Worm (Caenorhabditis elegans) whole organism, mixed stage, embryonic: Measurements from ENCODE around the gene eng-1.

Experiments
- M03D4.4 ChIP-seq: sonication (generic microtip); optimal IDR thresholded peaks from 2 replicates; lab custom pipeline; 2017; ENCODE audit warnings: mild to moderate bottlenecking, missing genetic modification characterization, missing compliant biosample characterization
- bed-3 ChIP-seq: fragments of 200-800 bp; sonication (Bioruptor generic); optimal IDR thresholded peaks from 3 replicates; lab custom pipeline; 2018; ENCODE audit warnings: mild to moderate bottlenecking, missing genetic modification characterization, moderate library complexity, missing compliant biosample characterization
- blmp-1 ChIP-seq: fragments of 150-350 bp; optimal IDR thresholded peaks from 2 replicates; lab custom pipeline; 2014; ENCODE audit warnings: missing biosample characterization, missing genetic modification characterization
- ceh-39 ChIP-seq: fragments of 150-350 bp; optimal IDR thresholded peaks from 2 replicates; lab custom pipeline; 2014; ENCODE audit warnings: missing biosample characterization, missing genetic modification characterization
- ceh-43 ChIP-seq: fragments of 200-800 bp; sonication (Bioruptor generic); optimal IDR thresholded peaks from 2 replicates; lab custom pipeline; 2018; ENCODE audit warnings: mild to moderate bottlenecking, missing genetic modification characterization, moderate library complexity, missing compliant biosample characterization
- ceh-83 ChIP-seq: fragments of 200-800 bp; sonication (Bioruptor generic); optimal IDR thresholded peaks from 2 replicates; lab custom pipeline; 2018; ENCODE audit warnings: mild to moderate bottlenecking, missing genetic modification characterization, missing compliant biosample characterization
- ces-1 ChIP-seq: fragments of 150-350 bp; optimal IDR thresholded peaks from 2 replicates; lab custom pipeline; 2014; ENCODE audit warnings: missing biosample characterization, missing genetic modification reagents, missing genetic modification characterization
- cnd-1 ChIP-seq: fragments of 200-800 bp; sonication (Bioruptor generic); optimal IDR thresholded peaks from 2 replicates; lab custom pipeline; 2018; ENCODE audit warnings: mild to moderate bottlenecking, missing genetic modification characterization, missing compliant biosample characterization
- drap-1 ChIP-seq: fragments of 200-800 bp; sonication (Bioruptor generic); optimal IDR thresholded peaks from 3 replicates; lab custom pipeline; 2018; ENCODE audit warnings: mild to moderate bottlenecking, missing genetic modification characterization, missing compliant biosample characterization
- elt-1 ChIP-seq: sonication (generic microtip); optimal IDR thresholded peaks from 2 replicates; lab custom pipeline; 2017; ENCODE audit warnings: missing genetic modification characterization, mild to moderate bottlenecking, missing compliant biosample characterization, antibody characterized with exemption, moderate library complexity, borderline replicate concordance; ENCODE audit not compliant: insufficient read depth
- elt-3 ChIP-seq: fragments of 150-350 bp; optimal IDR thresholded peaks from 2 replicates; lab custom pipeline; 2014; ENCODE audit warnings: missing biosample characterization, missing genetic modification characterization
- ham-2 ChIP-seq: fragments of 200-800 bp; sonication (Bioruptor generic); optimal IDR thresholded peaks from 2 replicates; lab custom pipeline; 2018; ENCODE audit warnings: mild to moderate bottlenecking, missing genetic modification characterization, missing compliant biosample characterization
- hlh-1 ChIP-seq: fragments of 150-350 bp; optimal IDR thresholded peaks from 2 replicates; lab custom pipeline; 2014; ENCODE audit warnings: missing biosample characterization, missing genetic modification reagents, missing genetic modification characterization
- lin-13 ChIP-seq: fragments of 150-350 bp; optimal IDR thresholded peaks from 2 replicates; lab custom pipeline; 2014; ENCODE audit warnings: missing biosample characterization, missing genetic modification characterization
- lin-32 ChIP-seq: fragments of 200-800 bp; sonication (Bioruptor generic); optimal IDR thresholded peaks from 2 replicates; lab custom pipeline; 2018; ENCODE audit warnings: mild to moderate bottlenecking, missing genetic modification characterization, missing compliant biosample characterization
- lsy-2 ChIP-seq: fragments of 150-350 bp; optimal IDR thresholded peaks from 2 replicates; lab custom pipeline; 2014; ENCODE audit warnings: missing biosample characterization, missing genetic modification characterization
- mab-5 ChIP-seq: fragments of 150-350 bp; optimal IDR thresholded peaks from 2 replicates; lab custom pipeline; 2014; ENCODE audit warnings: missing biosample characterization, missing genetic modification characterization
- mls-2 ChIP-seq: sonication (generic microtip); optimal IDR thresholded peaks from 2 replicates; lab custom pipeline; 2016; ENCODE audit warnings: mild to moderate bottlenecking, missing genetic modification characterization, moderate library complexity, missing compliant biosample characterization
- nhr-12 ChIP-seq: fragments of 150-350 bp; optimal IDR thresholded peaks from 2 replicates; lab custom pipeline; 2014; ENCODE audit warnings: missing biosample characterization, missing genetic modification characterization
- nhr-2 ChIP-seq: fragments of 150-350 bp; optimal IDR thresholded peaks from 2 replicates; lab custom pipeline; 2014; ENCODE audit warnings: missing biosample characterization, missing genetic modification characterization
- nhr-237 ChIP-seq: fragments of 150-350 bp; optimal IDR thresholded peaks from 2 replicates; lab custom pipeline; 2014; ENCODE audit warnings: missing biosample characterization, missing genetic modification characterization
- nhr-28 ChIP-seq: fragments of 150-350 bp; optimal IDR thresholded peaks from 2 replicates; lab custom pipeline; 2014; ENCODE audit warnings: missing biosample characterization, missing genetic modification characterization
- nhr-76 ChIP-seq: sonication (generic microtip); optimal IDR thresholded peaks from 2 replicates; lab custom pipeline; 2017; ENCODE audit warnings: missing biosample characterization, missing genetic modification characterization
- pha-4 ChIP-seq: fragments of 150-350 bp; optimal IDR thresholded peaks from 2 replicates; lab custom pipeline; 2018; ENCODE audit warnings: missing biosample characterization, missing genetic modification reagents, missing genetic modification characterization
- sem-2 ChIP-seq: fragments of 200-800 bp; sonication (Bioruptor generic); optimal IDR thresholded peaks from 2 replicates; lab custom pipeline; 2018; ENCODE audit warnings: mild to moderate bottlenecking, missing genetic modification characterization, missing compliant biosample characterization
- snpc-4 ChIP-seq: fragments of 150-350 bp; optimal IDR thresholded peaks from 2 replicates; lab custom pipeline; 2014; ENCODE audit warnings: missing biosample characterization, missing genetic modification characterization
- tbx-8 ChIP-seq: fragments of 200-800 bp; sonication (Bioruptor generic); optimal IDR thresholded peaks from 2 replicates; lab custom pipeline; 2018; ENCODE audit warnings: mild to moderate bottlenecking, missing genetic modification characterization, moderate library complexity, missing compliant biosample characterization
- unc-120 ChIP-seq: sonication (generic microtip); optimal IDR thresholded peaks from 2 replicates; lab custom pipeline; 2017; ENCODE audit warnings: missing genetic modification characterization, missing compliant biosample characterization; ENCODE audit not compliant: poor library complexity, severe bottlenecking
- unc-39 ChIP-seq: fragments of 150-350 bp; optimal IDR thresholded peaks from 2 replicates; lab custom pipeline; 2014; ENCODE audit warnings: missing biosample characterization, missing genetic modification characterization
- unc-62 ChIP-seq: fragments of 150-350 bp; optimal IDR thresholded peaks from 2 replicates; lab custom pipeline; 2014; ENCODE audit warnings: missing biosample characterization, missing genetic modification reagents, missing genetic modification characterization
- zip-8 ChIP-seq: fragments of 150-350 bp; optimal IDR thresholded peaks from 2 replicates; lab custom pipeline; 2014; ENCODE audit warnings: missing biosample characterization, missing genetic modification characterization
- ztf-11 ChIP-seq: fragments of 150-350 bp; optimal IDR thresholded peaks from 2 replicates; lab custom pipeline; 2014; ENCODE audit warnings: missing biosample characterization, missing genetic modification characterization

The eng-1 gene

DNA sequence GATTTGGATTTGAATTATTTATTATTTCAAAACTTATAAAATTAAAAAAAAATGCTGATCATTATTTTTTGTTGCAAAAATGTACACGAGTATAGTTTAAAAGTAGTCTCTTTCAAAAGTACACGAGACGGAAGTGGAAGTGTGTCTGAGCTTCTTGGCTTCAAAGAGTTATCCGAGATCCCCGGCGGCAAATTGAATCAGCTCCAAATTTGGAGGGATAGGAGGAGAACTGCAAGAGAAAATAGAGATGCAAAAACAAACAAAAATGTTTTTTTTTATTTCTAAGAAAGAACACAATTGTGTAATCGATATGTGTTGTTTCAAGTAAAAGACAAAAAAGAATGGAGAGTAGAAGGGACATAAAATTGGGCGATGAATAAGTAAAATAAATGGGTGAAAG is 34.3 kb upstream of the eng-1 start:
- TF ChIP-seq zip-8 (tag; lab: Kevin White, UChicago) (no peak), nhr-76 (tag; lab: Kevin White, UChicago) (no peak), sem-2 (GFP tag; lab: Kevin White, UChicago) (no peak), unc-120 (tag; lab: Kevin White, UChicago) (no peak), ces-1 (peak; percentile 82)

DNA sequence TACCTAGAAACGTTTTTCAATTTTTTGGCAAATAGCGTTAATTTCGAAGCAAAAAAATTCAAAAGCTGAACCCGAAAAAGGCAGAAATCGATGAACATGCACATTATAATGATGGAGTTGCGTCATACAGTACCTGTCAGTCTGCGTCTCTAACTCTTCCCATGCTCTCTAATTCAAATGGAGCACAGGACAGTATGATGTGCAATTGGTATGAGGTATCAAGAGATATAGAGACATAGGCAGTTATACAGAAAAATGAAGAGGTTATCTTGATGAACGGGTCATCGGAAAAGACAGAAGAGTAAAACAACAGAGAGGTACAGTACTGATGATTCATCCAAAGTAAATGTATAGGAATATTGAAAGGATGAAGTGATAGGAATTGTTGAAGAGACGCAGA is 32.4 kb upstream of the eng-1 start:
- TF ChIP-seq nhr-2 (peak; percentile 85), sem-2 (GFP tag; lab: Kevin White, UChicago) (no peak), M03D4.4 (no peak), pha-4 (tag; lab: Kevin White, UChicago) (no peak), unc-120 (tag; lab: Kevin White, UChicago) (no peak), lin-32 (GFP tag; lab: Kevin White, UChicago) (no peak), ham-2 (GFP tag; lab: Kevin White, UChicago) (no peak), mls-2 (no peak), lsy-2 (tag; lab: Kevin White, UChicago) (no peak), lin-13 (tag; lab: Kevin White, UChicago) (no peak), cnd-1 (tag; lab: Kevin White, UChicago) (no peak), nhr-237 (no peak), ztf-11 (no peak), ceh-43 (GFP tag; lab: Kevin White, UChicago) (no peak), blmp-1 (tag; lab: Kevin White, UChicago) (no peak), nhr-28 (tag; lab: Kevin White, UChicago) (no peak), nhr-76 (tag; lab: Kevin White, UChicago) (no peak), elt-3 (tag; lab: Kevin White, UChicago) (no peak), ceh-39 (peak; percentile 96), unc-62 (no peak), mab-5 (tag; lab: Kevin White, UChicago) (no peak), zip-8 (tag; lab: Kevin White, UChicago) (peak; percentile 92)

DNA sequence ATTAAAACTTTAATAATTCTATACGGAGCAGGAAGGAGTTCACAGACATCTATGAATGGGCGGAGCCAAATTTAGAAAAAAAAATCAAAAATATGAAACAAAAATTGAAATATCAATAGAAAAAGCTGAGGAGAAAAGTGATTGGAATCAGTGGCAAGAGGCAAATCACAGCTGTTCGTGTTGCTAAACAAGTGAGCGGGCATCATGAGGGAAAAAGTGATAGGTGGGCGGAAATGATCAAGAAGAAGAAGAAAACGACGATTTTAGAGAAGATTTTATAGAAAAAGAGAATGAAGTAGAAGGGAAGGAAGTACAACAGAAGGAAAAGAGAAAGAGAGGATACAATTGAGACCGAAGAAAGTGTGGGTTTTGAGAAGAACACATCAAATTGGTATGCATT is 30.3 kb upstream of the eng-1 start:
- TF ChIP-seq nhr-2 (no peak), nhr-28 (tag; lab: Kevin White, UChicago) (no peak), bed-3 (no peak), ces-1 (no peak), hlh-1 (tag; lab: Kevin White, UChicago) (peak; percentile 59), pha-4 (tag; lab: Kevin White, UChicago) (no peak), elt-1 (tag; lab: Kevin White, UChicago) (no peak), unc-39 (tag; lab: Kevin White, UChicago) (no peak), drap-1 (GFP tag; lab: Kevin White, UChicago) (no peak), unc-62 (no peak), unc-120 (tag; lab: Kevin White, UChicago) (peak; percentile 67)

ce11 chrIII:5897468-5897867 is 29.2 kb upstream of the eng-1 start:
- TF ChIP-seq tbx-8 (GFP tag; lab: Kevin White, UChicago) (no peak), snpc-4 (no peak), ces-1 (peak; percentile 27), sem-2 (GFP tag; lab: Kevin White, UChicago) (no peak), pha-4 (tag; lab: Kevin White, UChicago) (no peak), hlh-1 (tag; lab: Kevin White, UChicago) (no peak)

DNA sequence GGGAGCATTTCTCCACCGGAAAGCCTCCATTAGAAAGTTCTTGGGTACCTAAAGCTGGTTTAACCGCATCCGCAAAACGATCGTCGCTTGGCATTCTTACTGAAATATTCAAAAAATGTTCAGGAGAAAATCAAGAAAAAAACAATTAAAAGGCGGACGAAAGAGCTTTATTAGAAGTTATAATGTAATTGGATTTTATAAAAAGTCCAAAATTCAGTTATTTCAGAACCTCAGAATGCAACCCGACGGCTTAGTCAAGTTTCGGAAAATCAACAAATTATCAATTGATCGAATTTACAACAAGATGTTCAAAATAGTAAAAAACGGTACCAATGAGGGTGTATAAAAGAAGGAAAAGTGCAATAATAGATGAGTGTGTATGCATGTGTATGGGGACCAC is 27.6 kb upstream of the eng-1 start, which contains the start of gene pxl-1:
TSS of gene pxl-1 (minus strand) at position 101 of the 400 bp plus-strand sequence.
- TF ChIP-seq pha-4 (tag; lab: Kevin White, UChicago) (no peak), nhr-2 (no peak), nhr-12 (tag; lab: Kevin White, UChicago) (no peak), ztf-11 (no peak), ceh-83 (GFP tag; lab: Kevin White, UChicago) (no peak), mab-5 (tag; lab: Kevin White, UChicago) (no peak), ceh-43 (GFP tag; lab: Kevin White, UChicago) (no peak), elt-3 (tag; lab: Kevin White, UChicago) (no peak), unc-120 (tag; lab: Kevin White, UChicago) (no peak), M03D4.4 (no peak), cnd-1 (tag; lab: Kevin White, UChicago) (no peak), mls-2 (no peak), bed-3 (no peak), tbx-8 (GFP tag; lab: Kevin White, UChicago) (no peak), unc-62 (no peak), ham-2 (GFP tag; lab: Kevin White, UChicago) (no peak), snpc-4 (no peak)
